Fruit fly (Drosophila melanogaster): ENCODE results near the gene CG7840.

DNA sequence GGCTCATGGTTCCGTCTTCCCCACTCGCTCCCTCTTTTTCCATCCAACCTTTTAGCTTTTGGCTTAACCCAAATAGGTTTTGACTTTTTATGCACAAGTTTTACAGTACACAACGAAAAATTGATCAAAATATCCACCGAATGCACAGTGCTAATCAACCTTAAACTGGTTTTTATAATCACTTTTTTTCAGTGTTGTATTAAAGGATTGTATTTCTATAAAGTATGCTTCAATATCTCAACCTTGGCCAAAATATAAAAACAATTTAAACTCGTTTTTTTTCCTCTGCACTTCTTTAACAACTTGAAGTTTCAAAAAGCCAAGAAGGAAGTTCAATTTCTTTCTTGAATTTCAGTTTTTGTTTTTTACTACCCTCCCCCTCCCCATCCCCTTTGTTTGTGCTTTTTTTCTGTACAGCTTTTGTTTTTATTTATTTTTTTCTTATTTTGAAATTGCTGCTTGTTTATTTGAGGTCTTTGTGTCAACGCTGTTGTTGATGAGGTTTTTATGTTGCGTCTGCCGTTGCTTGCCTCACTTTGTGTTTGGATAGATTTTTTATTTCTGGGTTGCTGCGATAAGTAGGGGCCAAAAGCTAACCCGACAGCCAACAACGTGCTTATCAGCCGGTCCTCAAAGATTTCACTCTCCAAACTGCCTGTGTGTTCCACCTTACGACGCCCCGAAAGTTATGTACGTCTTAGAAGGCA lies 20.3 kb upstream of the CG7840 start:
- no peak for TF ChIP-seq CG9876 (GFP tag; optimal IDR thresholded peaks at IDR 0.05)
- peak; percentile 32 for TF ChIP-seq Blimp-1 (GFP tag; optimal IDR thresholded peaks at IDR 0.05)

All from whole organism, embryonic.